Worm (Caenorhabditis elegans) whole organism, L4/young adult: ENCODE results near the gene srw-145.

Experiments
- W03F9.2 ChIP-seq: fragments of 150-350 bp; optimal IDR thresholded peaks from 2 replicates; lab custom pipeline; 2014; ENCODE audit warnings: missing biosample characterization, missing genetic modification characterization
- him-1 ChIP-seq: sonication (generic microtip); optimal IDR thresholded peaks from 2 replicates; lab custom pipeline; 2016; ENCODE audit warnings: missing genotype, missing genetic modification reagents, missing genetic modification characterization, missing compliant biosample characterization

DNA sequence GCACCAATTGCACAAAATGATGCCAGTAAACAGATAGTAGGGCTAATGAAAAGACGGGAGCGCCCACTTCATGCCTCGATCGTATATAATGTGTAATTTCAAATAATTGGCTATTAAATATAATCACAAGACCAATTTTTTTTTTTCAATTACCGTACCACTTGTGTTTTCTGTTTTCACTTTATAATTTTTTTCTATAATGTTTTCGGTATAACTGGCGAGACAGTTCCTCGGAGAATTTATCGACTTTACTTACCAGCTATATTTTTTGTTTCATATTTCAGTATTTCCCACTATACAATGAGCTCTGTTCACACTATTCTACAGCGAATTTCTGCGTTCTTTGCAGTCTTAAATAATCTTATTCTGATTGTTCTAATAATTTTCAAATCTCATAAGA is 20.8 kb upstream of the srw-145 start, which contains the start of gene str-252:
- TF ChIP-seq W03F9.2 (tag; lab: Kevin White, UChicago) (no peak), him-1 (tag; lab: Kevin White, UChicago) (no peak)
